Worm (Caenorhabditis elegans) whole organism, mixed stage, embryonic: ENCODE results near the gene ZK287.1.
A peak's percentile ranks its signal among the peaks of the same experiment; 100 is the strongest.

ENCODE experiments used
- M03D4.4 ChIP-seq: sonication (generic microtip); optimal IDR thresholded peaks from 2 replicates; lab custom pipeline; 2017; ENCODE audit warnings: mild to moderate bottlenecking, missing genetic modification characterization, missing compliant biosample characterization
- bed-3 ChIP-seq: fragments of 200-800 bp; sonication (Bioruptor generic); optimal IDR thresholded peaks from 3 replicates; lab custom pipeline; 2018; ENCODE audit warnings: mild to moderate bottlenecking, missing genetic modification characterization, moderate library complexity, missing compliant biosample characterization
- blmp-1 ChIP-seq: fragments of 150-350 bp; optimal IDR thresholded peaks from 2 replicates; lab custom pipeline; 2014; ENCODE audit warnings: missing biosample characterization, missing genetic modification characterization
- ceh-39 ChIP-seq: fragments of 150-350 bp; optimal IDR thresholded peaks from 2 replicates; lab custom pipeline; 2014; ENCODE audit warnings: missing biosample characterization, missing genetic modification characterization
- ceh-43 ChIP-seq: fragments of 200-800 bp; sonication (Bioruptor generic); optimal IDR thresholded peaks from 2 replicates; lab custom pipeline; 2018; ENCODE audit warnings: mild to moderate bottlenecking, missing genetic modification characterization, moderate library complexity, missing compliant biosample characterization
- ceh-83 ChIP-seq: fragments of 200-800 bp; sonication (Bioruptor generic); optimal IDR thresholded peaks from 2 replicates; lab custom pipeline; 2018; ENCODE audit warnings: mild to moderate bottlenecking, missing genetic modification characterization, missing compliant biosample characterization
- ces-1 ChIP-seq: fragments of 150-350 bp; optimal IDR thresholded peaks from 2 replicates; lab custom pipeline; 2014; ENCODE audit warnings: missing biosample characterization, missing genetic modification reagents, missing genetic modification characterization
- cnd-1 ChIP-seq: fragments of 200-800 bp; sonication (Bioruptor generic); optimal IDR thresholded peaks from 2 replicates; lab custom pipeline; 2018; ENCODE audit warnings: mild to moderate bottlenecking, missing genetic modification characterization, missing compliant biosample characterization
- drap-1 ChIP-seq: fragments of 200-800 bp; sonication (Bioruptor generic); optimal IDR thresholded peaks from 3 replicates; lab custom pipeline; 2018; ENCODE audit warnings: mild to moderate bottlenecking, missing genetic modification characterization, missing compliant biosample characterization
- elt-3 ChIP-seq: fragments of 150-350 bp; optimal IDR thresholded peaks from 2 replicates; lab custom pipeline; 2014; ENCODE audit warnings: missing biosample characterization, missing genetic modification characterization
- flh-1 ChIP-seq: fragments of 200-800 bp; sonication (Bioruptor generic); optimal IDR thresholded peaks from 2 replicates; lab custom pipeline; 2018; ENCODE audit warnings: mild to moderate bottlenecking, missing genetic modification characterization, moderate library complexity, missing compliant biosample characterization
- ham-2 ChIP-seq: fragments of 200-800 bp; sonication (Bioruptor generic); optimal IDR thresholded peaks from 2 replicates; lab custom pipeline; 2018; ENCODE audit warnings: mild to moderate bottlenecking, missing genetic modification characterization, missing compliant biosample characterization
- hlh-1 ChIP-seq: fragments of 150-350 bp; optimal IDR thresholded peaks from 2 replicates; lab custom pipeline; 2014; ENCODE audit warnings: missing biosample characterization, missing genetic modification reagents, missing genetic modification characterization
- lin-13 ChIP-seq: fragments of 150-350 bp; optimal IDR thresholded peaks from 2 replicates; lab custom pipeline; 2014; ENCODE audit warnings: missing biosample characterization, missing genetic modification characterization
- lin-32 ChIP-seq: fragments of 200-800 bp; sonication (Bioruptor generic); optimal IDR thresholded peaks from 2 replicates; lab custom pipeline; 2018; ENCODE audit warnings: mild to moderate bottlenecking, missing genetic modification characterization, missing compliant biosample characterization
- lsy-2 ChIP-seq: fragments of 150-350 bp; optimal IDR thresholded peaks from 2 replicates; lab custom pipeline; 2014; ENCODE audit warnings: missing biosample characterization, missing genetic modification characterization
- mab-5 ChIP-seq: fragments of 150-350 bp; optimal IDR thresholded peaks from 2 replicates; lab custom pipeline; 2014; ENCODE audit warnings: missing biosample characterization, missing genetic modification characterization
- mep-1 ChIP-seq: fragments of 150-350 bp; optimal IDR thresholded peaks from 2 replicates; lab custom pipeline; 2017; ENCODE audit warnings: missing biosample characterization, missing genetic modification reagents, missing genetic modification characterization, inconsistent platforms
- mls-2 ChIP-seq: sonication (generic microtip); optimal IDR thresholded peaks from 2 replicates; lab custom pipeline; 2016; ENCODE audit warnings: mild to moderate bottlenecking, missing genetic modification characterization, moderate library complexity, missing compliant biosample characterization
- nhr-2 ChIP-seq: fragments of 150-350 bp; optimal IDR thresholded peaks from 2 replicates; lab custom pipeline; 2014; ENCODE audit warnings: missing biosample characterization, missing genetic modification characterization
- nhr-237 ChIP-seq: fragments of 150-350 bp; optimal IDR thresholded peaks from 2 replicates; lab custom pipeline; 2014; ENCODE audit warnings: missing biosample characterization, missing genetic modification characterization
- nhr-28 ChIP-seq: fragments of 150-350 bp; optimal IDR thresholded peaks from 2 replicates; lab custom pipeline; 2014; ENCODE audit warnings: missing biosample characterization, missing genetic modification characterization
- nhr-76 ChIP-seq: sonication (generic microtip); optimal IDR thresholded peaks from 2 replicates; lab custom pipeline; 2017; ENCODE audit warnings: missing biosample characterization, missing genetic modification characterization
- pha-4 ChIP-seq: fragments of 150-350 bp; optimal IDR thresholded peaks from 2 replicates; lab custom pipeline; 2018; ENCODE audit warnings: missing biosample characterization, missing genetic modification reagents, missing genetic modification characterization
- sem-2 ChIP-seq: fragments of 200-800 bp; sonication (Bioruptor generic); optimal IDR thresholded peaks from 2 replicates; lab custom pipeline; 2018; ENCODE audit warnings: mild to moderate bottlenecking, missing genetic modification characterization, missing compliant biosample characterization
- snpc-4 ChIP-seq: fragments of 150-350 bp; optimal IDR thresholded peaks from 2 replicates; lab custom pipeline; 2014; ENCODE audit warnings: missing biosample characterization, missing genetic modification characterization
- sptf-1 ChIP-seq: sonication (generic microtip); optimal IDR thresholded peaks from 2 replicates; lab custom pipeline; 2017; ENCODE audit warnings: mild to moderate bottlenecking, missing genetic modification characterization, moderate library complexity, missing compliant biosample characterization
- tbx-8 ChIP-seq: fragments of 200-800 bp; sonication (Bioruptor generic); optimal IDR thresholded peaks from 2 replicates; lab custom pipeline; 2018; ENCODE audit warnings: mild to moderate bottlenecking, missing genetic modification characterization, moderate library complexity, missing compliant biosample characterization
- unc-120 ChIP-seq: sonication (generic microtip); optimal IDR thresholded peaks from 2 replicates; lab custom pipeline; 2017; ENCODE audit warnings: missing genetic modification characterization, missing compliant biosample characterization; ENCODE audit not compliant: poor library complexity, severe bottlenecking
- unc-39 ChIP-seq: fragments of 150-350 bp; optimal IDR thresholded peaks from 2 replicates; lab custom pipeline; 2014; ENCODE audit warnings: missing biosample characterization, missing genetic modification characterization
- unc-62 ChIP-seq: fragments of 150-350 bp; optimal IDR thresholded peaks from 2 replicates; lab custom pipeline; 2014; ENCODE audit warnings: missing biosample characterization, missing genetic modification reagents, missing genetic modification characterization
- zip-8 ChIP-seq: fragments of 150-350 bp; optimal IDR thresholded peaks from 2 replicates; lab custom pipeline; 2014; ENCODE audit warnings: missing biosample characterization, missing genetic modification characterization
- ztf-11 ChIP-seq: fragments of 150-350 bp; optimal IDR thresholded peaks from 2 replicates; lab custom pipeline; 2014; ENCODE audit warnings: missing biosample characterization, missing genetic modification characterization

Gene ZK287.1

ce11 chrV:9661514-9661913, 5.0 kb upstream of the ZK287.1 start, which contains the start of gene pitr-4:
Gene pitr-4, minus strand, starts transcription at chrV:9661614.
- no peak for TF ChIP-seq pha-4 (tag; lab: Kevin White, UChicago)
- no peak for TF ChIP-seq mls-2
- TF ChIP-seq ham-2 (GFP tag; lab: Kevin White, UChicago), result no peak
- no peak for TF ChIP-seq ceh-39 (tag; lab: Kevin White, UChicago)
- TF ChIP-seq lin-32 (GFP tag; lab: Kevin White, UChicago), result no peak
- no peak for TF ChIP-seq tbx-8 (GFP tag; lab: Kevin White, UChicago)
- no peak for TF ChIP-seq ceh-43 (GFP tag; lab: Kevin White, UChicago)
- TF ChIP-seq snpc-4 (tag; lab: Kevin White, UChicago), result no peak
- TF ChIP-seq, all 35 proteins: peak for 0

ce11 chrV:9663948-9664347, 2.5 kb upstream of the ZK287.1 start:
- no peak for TF ChIP-seq nhr-237 (tag; lab: Kevin White, UChicago)
- TF ChIP-seq M03D4.4 (tag; lab: Kevin White, UChicago), result no peak
- peak; percentile 8 for TF ChIP-seq lin-32 (GFP tag; lab: Kevin White, UChicago)
- no peak for TF ChIP-seq ceh-43 (GFP tag; lab: Kevin White, UChicago)
- TF ChIP-seq pha-4 (tag; lab: Kevin White, UChicago), result no peak
- peak; percentile 76 for TF ChIP-seq ces-1 (GFP tag; lab: Kevin White, UChicago)
- TF ChIP-seq cnd-1 (tag; lab: Kevin White, UChicago), result peak; percentile 85
- no peak for TF ChIP-seq unc-39 (tag; lab: Kevin White, UChicago)

ce11 chrV:9664620-9665019, 1.9 kb upstream of the ZK287.1 start:
- TF ChIP-seq nhr-2 (tag; lab: Kevin White, UChicago), result no peak
- no peak for TF ChIP-seq sem-2 (GFP tag; lab: Kevin White, UChicago)
- no peak for TF ChIP-seq pha-4 (tag; lab: Kevin White, UChicago)
- no peak for TF ChIP-seq ceh-39 (tag; lab: Kevin White, UChicago)
- no peak for TF ChIP-seq hlh-1 (tag; lab: Kevin White, UChicago)
- TF ChIP-seq lin-32 (GFP tag; lab: Kevin White, UChicago), result no peak
- no peak for TF ChIP-seq nhr-76 (tag; lab: Kevin White, UChicago)
- TF ChIP-seq lin-13, result no peak
- TF ChIP-seq mab-5, result no peak
- no peak for TF ChIP-seq bed-3 (GFP tag; lab: Kevin White, UChicago)
- no peak for TF ChIP-seq unc-120 (tag; lab: Kevin White, UChicago)
- no peak for TF ChIP-seq elt-3 (tag; lab: Kevin White, UChicago)
- no peak for TF ChIP-seq flh-1 (GFP tag; lab: Kevin White, UChicago)
- TF ChIP-seq ceh-43 (GFP tag; lab: Kevin White, UChicago), result no peak
- peak; percentile 10 for TF ChIP-seq lsy-2
- TF ChIP-seq ztf-11 (tag; lab: Kevin White, UChicago), result no peak
- no peak for TF ChIP-seq unc-62 (GFP tag; lab: Kevin White, UChicago)
- peak; percentile 38 for TF ChIP-seq unc-39 (tag; lab: Kevin White, UChicago)
- no peak for TF ChIP-seq zip-8 (tag; lab: Kevin White, UChicago)
- no peak for TF ChIP-seq ceh-83 (GFP tag; lab: Kevin White, UChicago)
- TF ChIP-seq snpc-4 (tag; lab: Kevin White, UChicago), result no peak
- no peak for TF ChIP-seq nhr-28 (tag; lab: Kevin White, UChicago)
- no peak for TF ChIP-seq cnd-1 (tag; lab: Kevin White, UChicago)
- peak; percentile 32 for TF ChIP-seq mep-1 (tag; lab: Kevin White, UChicago)
- TF ChIP-seq ces-1 (GFP tag; lab: Kevin White, UChicago), result peak; percentile 65
- TF ChIP-seq, all 35 proteins: peak for 4

- TF ChIP-seq blmp-1 (no peak), drap-1 (no peak), bed-3 (GFP tag; lab: Kevin White, UChicago) (no peak), tbx-8 (GFP tag; lab: Kevin White, UChicago) (no peak), snpc-4 (tag; lab: Kevin White, UChicago) (no peak), lin-13 (no peak), elt-3 (tag; lab: Kevin White, UChicago) (no peak), sptf-1 (no peak), M03D4.4 (tag; lab: Kevin White, UChicago) (no peak), mls-2 (no peak), hlh-1 (tag; lab: Kevin White, UChicago) (no peak), ztf-11 (tag; lab: Kevin White, UChicago) (no peak), mep-1 (tag; lab: Kevin White, UChicago) (no peak)
These were observed 6.0 kb downstream of the ZK287.1 start for ce11 chrV:9672495-9672894.
